Worm (Caenorhabditis elegans) whole organism, late embryonic: ENCODE data around the gene zmp-3.

ENCODE experiments used
- C38D4.7 ChIP-seq: fragments of 200-800 bp; sonication (Bioruptor generic); optimal IDR thresholded peaks from 2 replicates; lab custom pipeline; 2018; ENCODE audit warnings: mild to moderate bottlenecking, missing genetic modification characterization, moderate library complexity, missing compliant biosample characterization
- F13H6.1 ChIP-seq: sonication (generic microtip); optimal IDR thresholded peaks from 2 replicates; lab custom pipeline; 2016; ENCODE audit warnings: missing genetic modification characterization, missing compliant biosample characterization
- K09A11.1 ChIP-seq: sonication (generic microtip); optimal IDR thresholded peaks from 2 replicates; lab custom pipeline; 2017; ENCODE audit warnings: antibody characterized with exemption, mild to moderate bottlenecking, missing genetic modification characterization, missing compliant biosample characterization; ENCODE audit not compliant: insufficient read depth
- T23F11.4 ChIP-seq: fragments of 200-800 bp; sonication (Bioruptor generic); optimal IDR thresholded peaks from 2 replicates; lab custom pipeline; 2018; ENCODE audit warnings: mild to moderate bottlenecking, missing genetic modification characterization, missing compliant biosample characterization
- ahr-1 ChIP-seq: sonication (generic microtip); optimal IDR thresholded peaks from 2 replicates; lab custom pipeline; 2016; ENCODE audit warnings: missing genetic modification characterization, missing compliant biosample characterization
- ama-1 ChIP-seq: fragments of 150-350 bp; optimal IDR thresholded peaks from 2 replicates; lab custom pipeline; 2014
- ceh-14 ChIP-seq: sonication (generic microtip); optimal IDR thresholded peaks from 2 replicates; lab custom pipeline; 2016; ENCODE audit warnings: missing genotype, missing genetic modification characterization, missing compliant biosample characterization
- ceh-18 ChIP-seq: sonication (generic microtip); optimal IDR thresholded peaks from 2 replicates; lab custom pipeline; 2016; ENCODE audit warnings: missing genetic modification characterization, missing compliant biosample characterization
- ceh-19 ChIP-seq: fragments of 200-800 bp; sonication (Bioruptor generic); optimal IDR thresholded peaks from 2 replicates; lab custom pipeline; 2018; ENCODE audit warnings: mild to moderate bottlenecking, missing genetic modification characterization, missing compliant biosample characterization
- ceh-34 ChIP-seq: sonication (generic microtip); optimal IDR thresholded peaks from 2 replicates; lab custom pipeline; 2016; ENCODE audit warnings: mild to moderate bottlenecking, missing genetic modification characterization, missing compliant biosample characterization
- ceh-45 ChIP-seq: fragments of 200-800 bp; sonication (Bioruptor generic); IDR thresholded peaks from 2 replicates; pipeline ENCODE4 v1.3.6; 2022; ENCODE audit warnings: missing genetic modification reagents, missing genetic modification characterization, missing compliant biosample characterization
- ceh-6 ChIP-seq: fragments of 200-800 bp; sonication (Bioruptor generic); optimal IDR thresholded peaks from 2 replicates; lab custom pipeline; 2018; ENCODE audit warnings: mild to moderate bottlenecking, missing genetic modification characterization, missing compliant biosample characterization
- ceh-9 ChIP-seq: sonication (generic microtip); optimal IDR thresholded peaks from 2 replicates; lab custom pipeline; 2016; ENCODE audit warnings: mild to moderate bottlenecking, missing genetic modification characterization, inconsistent platforms, missing compliant biosample characterization
- dmd-4 ChIP-seq: sonication (generic microtip); optimal IDR thresholded peaks from 2 replicates; lab custom pipeline; 2016; ENCODE audit warnings: borderline replicate concordance, missing genetic modification characterization, missing compliant biosample characterization
- elt-4 ChIP-seq: sonication (generic microtip); optimal IDR thresholded peaks from 2 replicates; lab custom pipeline; 2016; ENCODE audit warnings: missing genetic modification characterization, missing compliant biosample characterization
- ets-4 ChIP-seq: sonication (generic microtip); optimal IDR thresholded peaks from 2 replicates; lab custom pipeline; 2016; ENCODE audit warnings: missing genetic modification characterization, missing compliant biosample characterization
- eyg-1 ChIP-seq: sonication (generic microtip); optimal IDR thresholded peaks from 2 replicates; lab custom pipeline; 2016; ENCODE audit warnings: missing genotype, missing genetic modification characterization, missing compliant biosample characterization
- fkh-6 ChIP-seq: sonication (generic microtip); optimal IDR thresholded peaks from 2 replicates; lab custom pipeline; 2016; ENCODE audit warnings: missing genetic modification characterization, missing compliant biosample characterization
- gmeb-2 ChIP-seq: sonication (generic microtip); optimal IDR thresholded peaks from 2 replicates; lab custom pipeline; 2016; ENCODE audit warnings: missing genetic modification characterization, inconsistent platforms, missing compliant biosample characterization
- hlh-15 ChIP-seq: sonication (generic microtip); optimal IDR thresholded peaks from 2 replicates; lab custom pipeline; 2016; ENCODE audit warnings: missing genetic modification characterization, missing compliant biosample characterization
- hlh-30 ChIP-seq: sonication (generic microtip); optimal IDR thresholded peaks from 2 replicates; lab custom pipeline; 2017; ENCODE audit warnings: antibody characterized with exemption, missing genetic modification characterization, missing compliant biosample characterization; ENCODE audit not compliant: insufficient read depth
- hlh-6 ChIP-seq: sonication (generic microtip); optimal IDR thresholded peaks from 2 replicates; lab custom pipeline; 2016; ENCODE audit warnings: missing genotype, missing genetic modification characterization, missing compliant biosample characterization
- lim-6 ChIP-seq: sonication (generic microtip); optimal IDR thresholded peaks from 2 replicates; lab custom pipeline; 2016; ENCODE audit warnings: missing genetic modification characterization, missing compliant biosample characterization
- madf-2 ChIP-seq: sonication (generic microtip); optimal IDR thresholded peaks from 2 replicates; lab custom pipeline; 2017; ENCODE audit warnings: missing genetic modification characterization, missing compliant biosample characterization
- mec-3 ChIP-seq: sonication (generic microtip); optimal IDR thresholded peaks from 2 replicates; lab custom pipeline; 2016; ENCODE audit warnings: borderline replicate concordance, missing genetic modification characterization, missing compliant biosample characterization
- nhr-11 ChIP-seq: fragments of 150-350 bp; optimal IDR thresholded peaks from 2 replicates; lab custom pipeline; 2014; ENCODE audit warnings: missing biosample characterization, missing genetic modification characterization
- npax-4 ChIP-seq: sonication (generic microtip); optimal IDR thresholded peaks from 2 replicates; lab custom pipeline; 2016; ENCODE audit warnings: missing genetic modification characterization, missing compliant biosample characterization
- pag-3 ChIP-seq: sonication (generic microtip); optimal IDR thresholded peaks from 2 replicates; lab custom pipeline; 2016; ENCODE audit warnings: missing compliant biosample characterization, missing genetic modification characterization, borderline replicate concordance
- pros-1 ChIP-seq: fragments of 150-350 bp; optimal IDR thresholded peaks from 2 replicates; lab custom pipeline; 2014; ENCODE audit warnings: missing biosample characterization, missing genetic modification reagents, missing genetic modification characterization
- ref-2 ChIP-seq: sonication (generic microtip); optimal IDR thresholded peaks from 2 replicates; lab custom pipeline; 2016; ENCODE audit warnings: missing genetic modification characterization, missing compliant biosample characterization
- rnt-1 ChIP-seq: sonication (generic microtip); optimal IDR thresholded peaks from 2 replicates; lab custom pipeline; 2016; ENCODE audit warnings: missing genetic modification characterization, missing compliant biosample characterization
- sdc-2 ChIP-seq: sonication (generic microtip); optimal IDR thresholded peaks from 2 replicates; lab custom pipeline; 2016; ENCODE audit warnings: missing genotype, missing genetic modification characterization, missing compliant biosample characterization
- syd-9 ChIP-seq: sonication (generic microtip); optimal IDR thresholded peaks from 2 replicates; lab custom pipeline; 2016; ENCODE audit warnings: mild to moderate bottlenecking, missing genetic modification characterization, moderate library complexity, missing compliant biosample characterization
- tbx-2 ChIP-seq: sonication (generic microtip); optimal IDR thresholded peaks from 2 replicates; lab custom pipeline; 2016; ENCODE audit warnings: missing genetic modification characterization, missing compliant biosample characterization
- tbx-7 ChIP-seq: sonication (generic microtip); optimal IDR thresholded peaks from 2 replicates; lab custom pipeline; 2016; ENCODE audit warnings: missing genotype, missing genetic modification characterization, missing compliant biosample characterization
- ttx-3 ChIP-seq: sonication (generic microtip); optimal IDR thresholded peaks from 2 replicates; lab custom pipeline; 2016; ENCODE audit warnings: missing genetic modification reagents, missing genetic modification characterization, missing compliant biosample characterization
- ztf-16 ChIP-seq: sonication (generic microtip); optimal IDR thresholded peaks from 2 replicates; lab custom pipeline; 2017; ENCODE audit warnings: missing genetic modification characterization, missing compliant biosample characterization

Gene zmp-3

DNA sequence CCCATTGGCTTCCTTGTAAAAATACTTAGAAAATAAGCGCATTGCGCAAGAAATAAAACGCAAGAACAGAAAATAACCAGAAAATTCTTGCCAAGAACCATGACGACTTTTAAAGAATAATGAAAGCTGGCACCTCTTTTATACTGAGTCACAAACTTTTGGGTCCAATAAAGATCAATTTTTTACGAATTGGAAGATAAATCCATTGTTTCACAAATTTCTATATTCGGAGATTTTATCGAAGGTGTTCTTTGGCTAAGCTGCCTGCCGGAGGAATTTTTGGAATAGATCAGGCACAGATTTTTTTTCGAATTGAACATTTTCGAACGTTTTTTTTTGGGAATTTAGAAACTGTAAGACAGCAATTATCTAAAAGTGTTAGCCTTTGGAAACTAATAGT is 3.5 kb upstream of the zmp-3 start, which contains the start of gene C31B8.9:
Gene C31B8.9 (minus strand): TSS at position 101 of the 400 bp plus-strand sequence.
- no peak for TF ChIP-seq ceh-34 (tag; lab: Kevin White, UChicago)
- TF ChIP-seq, all 69 proteins: peak for 0

DNA sequence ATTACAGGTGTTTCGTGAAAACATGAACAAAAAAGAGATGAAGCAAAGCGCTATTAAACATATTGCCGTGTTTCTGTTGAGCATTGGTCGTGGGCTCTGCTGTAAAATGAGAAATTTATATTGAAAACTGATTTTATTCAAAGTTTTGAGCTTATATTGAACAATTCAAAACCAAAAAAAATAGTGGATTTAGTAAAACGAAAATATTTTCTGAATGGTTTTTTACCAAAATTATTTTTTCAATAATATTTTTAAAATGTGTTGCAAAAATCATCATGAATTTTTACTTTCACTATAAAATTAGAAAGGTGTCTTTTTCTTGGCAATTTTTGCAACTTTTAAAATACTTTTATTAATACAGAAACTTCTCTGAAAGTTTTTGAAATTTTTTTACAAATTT is 6.2 kb downstream of the zmp-3 start, which contains the start of gene C31B8.7:
Gene C31B8.7 (minus strand): TSS at position 101 of the 400 bp plus-strand sequence.
- TF ChIP-seq nhr-11 (tag; lab: Kevin White, UChicago), result no peak
- TF ChIP-seq ceh-45, result no peak
- no peak for TF ChIP-seq hlh-6 (tag; lab: Kevin White, UChicago)
- TF ChIP-seq mec-3 (tag; lab: Kevin White, UChicago), result no peak
- TF ChIP-seq lim-6 (tag; lab: Kevin White, UChicago), result no peak
- no peak for TF ChIP-seq T23F11.4 (GFP tag; lab: Kevin White, UChicago)
- TF ChIP-seq ttx-3 (tag; lab: Kevin White, UChicago), result no peak
- no peak for TF ChIP-seq pros-1 (tag; lab: Kevin White, UChicago)
- TF ChIP-seq sdc-2 (tag; lab: Kevin White, UChicago), result no peak
- TF ChIP-seq dmd-4 (tag; lab: Kevin White, UChicago), result no peak
- TF ChIP-seq ceh-18 (tag; lab: Kevin White, UChicago), result no peak
- TF ChIP-seq syd-9 (tag; lab: Kevin White, UChicago), result no peak
- TF ChIP-seq F13H6.1 (tag; lab: Kevin White, UChicago), result no peak
- TF ChIP-seq ceh-9 (tag; lab: Kevin White, UChicago), result no peak
- TF ChIP-seq ceh-19 (GFP tag; lab: Kevin White, UChicago), result no peak
- TF ChIP-seq ets-4 (tag; lab: Kevin White, UChicago), result no peak

- TF ChIP-seq npax-4 (tag; lab: Kevin White, UChicago) (no peak), eyg-1 (no peak), fkh-6 (tag; lab: Kevin White, UChicago) (no peak), K09A11.1 (tag; lab: Kevin White, UChicago) (no peak), pag-3 (tag; lab: Kevin White, UChicago) (no peak), ztf-16 (no peak), gmeb-2 (tag; lab: Kevin White, UChicago) (no peak), hlh-6 (tag; lab: Kevin White, UChicago) (no peak)
Measured at ce11 chrV:2899867-2900266, 9.6 kb downstream of the zmp-3 start, which contains the start of gene str-46. Gene str-46 (minus strand): TSS chrV:2899967.

ce11 chrV:2896198-2896660 is 13.2 kb downstream of the zmp-3 start, which contains the start of gene pals-32:
Gene pals-32 (plus strand): TSS chrV:2896610.
- TF ChIP-seq tbx-7 (tag; lab: Kevin White, UChicago) (no peak), dmd-4 (tag; lab: Kevin White, UChicago) (no peak), pros-1 (tag; lab: Kevin White, UChicago) (no peak), hlh-15 (no peak), elt-4 (no peak), ama-1 (lab: Kevin White, UChicago) (no peak), K09A11.1 (tag; lab: Kevin White, UChicago) (no peak), rnt-1 (no peak), ceh-14 (tag; lab: Kevin White, UChicago) (no peak), ets-4 (tag; lab: Kevin White, UChicago) (no peak), tbx-2 (tag; lab: Kevin White, UChicago) (no peak), madf-2 (tag; lab: Kevin White, UChicago) (no peak), ceh-6 (no peak)

DNA sequence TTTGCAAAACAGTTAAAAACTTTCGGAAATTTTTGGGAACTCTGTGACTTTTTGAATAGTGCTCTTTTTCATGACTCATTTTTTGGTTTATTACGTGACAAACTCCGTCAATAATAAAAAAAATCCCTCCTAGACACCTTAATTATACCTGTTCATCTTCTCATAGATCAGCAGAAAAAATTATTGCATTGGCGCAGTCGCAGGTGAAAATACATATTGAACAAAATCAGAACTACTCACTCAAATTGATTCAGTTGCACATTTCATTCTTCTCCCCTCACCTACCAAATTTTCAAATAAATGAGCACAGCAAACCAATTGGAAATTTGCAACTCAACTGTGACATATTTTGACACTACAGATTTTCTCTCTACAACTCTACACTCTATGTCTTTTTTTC is 16.4 kb downstream of the zmp-3 start, which contains the start of gene srh-127:
Gene srh-127 (plus strand): TSS at position 301 of the 400 bp plus-strand sequence.
- TF ChIP-seq madf-2 (tag; lab: Kevin White, UChicago), result no peak
- TF ChIP-seq dmd-4 (tag; lab: Kevin White, UChicago), result no peak
- TF ChIP-seq C38D4.7 (GFP tag; lab: Kevin White, UChicago), result no peak
- TF ChIP-seq ztf-16, result no peak
- TF ChIP-seq ref-2, result no peak
- TF ChIP-seq ttx-3 (tag; lab: Kevin White, UChicago), result no peak
- no peak for TF ChIP-seq tbx-2 (tag; lab: Kevin White, UChicago)
- TF ChIP-seq hlh-30 (tag; lab: Kevin White, UChicago), result no peak
- no peak for TF ChIP-seq ahr-1
- no peak for TF ChIP-seq ceh-45
- TF ChIP-seq ets-4 (tag; lab: Kevin White, UChicago), result no peak
- no peak for TF ChIP-seq K09A11.1 (tag; lab: Kevin White, UChicago)
